Worm (Caenorhabditis elegans) whole organism, midembryonic: ENCODE measurements around the gene srx-92.

ENCODE experiments used
- T22C8.4 ChIP-seq: fragments of 200-800 bp; sonication (Bioruptor generic); IDR thresholded peaks from 2 replicates; pipeline ENCODE4 v1.3.6; 2022; ENCODE audit warnings: missing genetic modification characterization, missing compliant biosample characterization
- flt-1 ChIP-seq: fragments of 200-800 bp; sonication (Bioruptor generic); IDR thresholded peaks from 2 replicates; pipeline ENCODE4 v1.3.6; 2022; ENCODE audit warnings: missing genetic modification characterization, missing compliant biosample characterization

DNA sequence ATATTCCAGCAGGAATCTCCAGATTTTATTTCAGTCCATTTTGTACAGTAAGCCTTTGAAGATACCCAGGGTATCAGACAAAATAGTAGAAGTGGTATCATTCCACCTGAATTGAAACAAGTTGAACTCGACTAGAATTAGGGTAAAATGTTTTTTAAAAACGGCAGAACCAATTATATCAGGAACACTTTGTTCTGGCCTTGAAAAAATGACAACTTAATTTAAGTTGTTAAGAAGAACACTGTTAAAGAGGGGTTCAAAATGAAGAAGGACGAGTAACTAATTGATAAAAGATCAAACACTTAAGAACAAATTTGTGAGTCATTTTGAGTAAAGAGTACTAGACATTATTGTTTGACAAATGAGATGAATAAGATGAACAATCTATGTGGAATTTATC lies 4.3 kb downstream of the srx-92 start, which contains the start of gene lmd-4:
- TF ChIP-seq flt-1 (GFP tag; lab: Robert Waterston, UW) (no peak), T22C8.4 (no peak)
